Fruit fly (Drosophila melanogaster) whole organism, prepupa: Measurements from ENCODE around the gene Mics1.

Source experiments
- Blimp-1 ChIP-seq: fragments of 200-800 bp; sonication (Bioruptor generic); optimal IDR thresholded peaks from 3 replicates; lab custom pipeline; 2017; ENCODE audit warnings: missing biosample characterization, missing genetic modification characterization, mild to moderate bottlenecking, moderate library complexity, missing genetic modification reagents
- CG11762 ChIP-seq: fragments of 200-800 bp; sonication (Bioruptor generic); optimal IDR thresholded peaks from 3 replicates; lab custom pipeline; 2016; ENCODE audit warnings: missing biosample characterization, missing genetic modification characterization; ENCODE audit not compliant: insufficient read depth
- CG6163 ChIP-seq: fragments of 200-800 bp; sonication (Bioruptor generic); IDR thresholded peaks from 3 replicates; pipeline ENCODE4 v1.3.6; 2022; ENCODE audit warnings: missing biosample characterization, missing genetic modification characterization
- CG6276 ChIP-seq: fragments of 200-800 bp; sonication (Bioruptor generic); optimal IDR thresholded peaks from 2 replicates; lab custom pipeline; 2017; ENCODE audit warnings: missing biosample characterization, mild to moderate bottlenecking, missing genetic modification characterization
- CG6792 ChIP-seq: fragments of 200-800 bp; sonication (Bioruptor generic); optimal IDR thresholded peaks from 3 replicates; lab custom pipeline; 2016; ENCODE audit warnings: missing biosample characterization, missing genetic modification characterization
- CG6808 ChIP-seq: fragments of 200-800 bp; sonication (Bioruptor generic); optimal IDR thresholded peaks from 3 replicates; lab custom pipeline; 2017; ENCODE audit warnings: missing biosample characterization, missing genetic modification characterization, mild to moderate bottlenecking, moderate library complexity, missing genetic modification reagents
- CG7368 ChIP-seq: fragments of 200-800 bp; sonication (Bioruptor generic); optimal IDR thresholded peaks from 3 replicates; lab custom pipeline; 2016; ENCODE audit warnings: missing biosample characterization, missing genetic modification characterization
- Ets96B ChIP-seq: fragments of 200-800 bp; optimal IDR thresholded peaks from 2 replicates; lab custom pipeline; 2019; ENCODE audit warnings: missing biosample characterization, mild to moderate bottlenecking, missing genetic modification characterization, moderate library complexity
- OdsH ChIP-seq: fragments of 200-800 bp; sonication (Bioruptor generic); optimal IDR thresholded peaks from 3 replicates; lab custom pipeline; 2016; ENCODE audit warnings: missing biosample characterization, missing genetic modification characterization
- Sox14 ChIP-seq: fragments of 200-800 bp; sonication (Bioruptor generic); optimal IDR thresholded peaks from 3 replicates; lab custom pipeline; 2016; ENCODE audit warnings: missing biosample characterization, missing genetic modification characterization
- dsx ChIP-seq: fragments of 200-800 bp; optimal IDR thresholded peaks from 3 replicates; lab custom pipeline; 2019; ENCODE audit warnings: missing biosample characterization, mild to moderate bottlenecking, missing genetic modification characterization, moderate library complexity; ENCODE audit not compliant: poor library complexity, severe bottlenecking
- fd59A ChIP-seq: fragments of 200-800 bp; sonication (Bioruptor generic); optimal IDR thresholded peaks from 2 replicates; lab custom pipeline; 2017; ENCODE audit warnings: missing biosample characterization, mild to moderate bottlenecking, missing genetic modification characterization, missing genetic modification reagents
- svp ChIP-seq: fragments of 200-800 bp; sonication (Bioruptor generic); peaks from one replicate; lab custom pipeline; 2016; ENCODE audit warnings: missing biosample characterization, missing genetic modification characterization
- topi ChIP-seq: fragments of 200-800 bp; sonication (Bioruptor generic); optimal IDR thresholded peaks from 3 replicates; lab custom pipeline; 2016; ENCODE audit warnings: missing biosample characterization, missing genetic modification characterization

dm6 chr3R:7522266-7522955, 20.2 kb upstream of the Mics1 start:
- TF ChIP-seq CG6808, result no peak
- TF ChIP-seq Blimp-1 (GFP tag; lab: Kevin White, UChicago), result no peak
- TF ChIP-seq CG11762 (GFP tag; lab: Kevin White, UChicago), result no peak
- TF ChIP-seq topi (GFP tag; lab: Kevin White, UChicago), result no peak
- no peak for TF ChIP-seq Ets96B
- no peak for TF ChIP-seq fd59A
- no peak for TF ChIP-seq CG7368
- TF ChIP-seq svp, result peak; percentile 91
- TF ChIP-seq CG6276 (GFP tag; lab: Kevin White, UChicago), result peak; percentile 70
- no peak for TF ChIP-seq CG6163
- TF ChIP-seq CG6792 (GFP tag; lab: Kevin White, UChicago), result no peak
- no peak for TF ChIP-seq OdsH
- no peak for TF ChIP-seq dsx
- TF ChIP-seq Sox14 (GFP tag; lab: Kevin White, UChicago), result no peak
